Fruit fly (Drosophila melanogaster) whole organism, prepupa: ENCODE measurements around the gene path.

Experiments
- Blimp-1 ChIP-seq: fragments of 200-800 bp; sonication (Bioruptor generic); optimal IDR thresholded peaks from 3 replicates; lab custom pipeline; 2017; ENCODE audit warnings: missing biosample characterization, missing genetic modification characterization, mild to moderate bottlenecking, moderate library complexity, missing genetic modification reagents
- CG15336 ChIP-seq: fragments of 200-800 bp; sonication (Bioruptor generic); IDR thresholded peaks from 2 replicates; pipeline ENCODE4 v1.3.6; 2022; ENCODE audit warnings: missing biosample characterization, missing genetic modification characterization
- CG6792 ChIP-seq: fragments of 200-800 bp; sonication (Bioruptor generic); optimal IDR thresholded peaks from 3 replicates; lab custom pipeline; 2016; ENCODE audit warnings: missing biosample characterization, missing genetic modification characterization
- Eip93F ChIP-seq: fragments of 200-800 bp; sonication (Bioruptor generic); optimal IDR thresholded peaks from 2 replicates; lab custom pipeline; 2016; ENCODE audit warnings: missing biosample characterization, mild to moderate bottlenecking, missing genetic modification characterization
- Hr39 ChIP-seq: fragments of 200-800 bp; sonication (Bioruptor generic); optimal IDR thresholded peaks from 2 replicates; lab custom pipeline; 2016; ENCODE audit warnings: missing biosample characterization, missing genetic modification characterization
- Smox ChIP-seq: fragments of 200-800 bp; sonication (Bioruptor generic); optimal IDR thresholded peaks from 3 replicates; lab custom pipeline; 2016; ENCODE audit warnings: missing biosample characterization, missing genetic modification characterization
- Sox102F ChIP-seq: fragments of 200-800 bp; sonication (Bioruptor generic); optimal IDR thresholded peaks from 2 replicates; lab custom pipeline; 2016; ENCODE audit warnings: missing biosample characterization, mild to moderate bottlenecking, missing genetic modification characterization
- acj6 ChIP-seq: fragments of 200-800 bp; sonication (Bioruptor generic); optimal IDR thresholded peaks from 3 replicates; lab custom pipeline; 2016; ENCODE audit warnings: missing biosample characterization, missing genetic modification characterization

- TF ChIP-seq Eip93F (GFP tag; lab: Kevin White, UChicago), result no peak
- TF ChIP-seq Smox (GFP tag; lab: Kevin White, UChicago), result no peak
- no peak; the same call in 1 of the 2 replicates for TF ChIP-seq CG15336 (GFP tag; lab: Robert Waterston, UW)
- TF ChIP-seq CG6792, result no peak
- TF ChIP-seq Sox102F (GFP tag; lab: Kevin White, UChicago), result no peak
- no peak for TF ChIP-seq acj6
- TF ChIP-seq Blimp-1 (GFP tag; lab: Kevin White, UChicago), result no peak
- TF ChIP-seq Hr39, result no peak
Observed at dm6 chr3L:9465652-9466244, 39.4 kb downstream of the path start.
